Worm (Caenorhabditis elegans): ENCODE results near the gene clec-21.
A peak's percentile ranks its signal among the peaks of the same experiment; 100 is the strongest.

clec-21 gene

ce11 chrII:1608915-1609314 lies 24.9 kb upstream of the clec-21 start:
- no peak for TF ChIP-seq sma-3 (GFP tag; optimal IDR thresholded peaks at IDR 0.05)
- peak; percentile 59 for TF ChIP-seq fos-1 (tag; optimal IDR thresholded peaks at IDR 0.05)
- TF ChIP-seq crh-2 (tag; optimal IDR thresholded peaks at IDR 0.05): peak; percentile 3

DNA sequence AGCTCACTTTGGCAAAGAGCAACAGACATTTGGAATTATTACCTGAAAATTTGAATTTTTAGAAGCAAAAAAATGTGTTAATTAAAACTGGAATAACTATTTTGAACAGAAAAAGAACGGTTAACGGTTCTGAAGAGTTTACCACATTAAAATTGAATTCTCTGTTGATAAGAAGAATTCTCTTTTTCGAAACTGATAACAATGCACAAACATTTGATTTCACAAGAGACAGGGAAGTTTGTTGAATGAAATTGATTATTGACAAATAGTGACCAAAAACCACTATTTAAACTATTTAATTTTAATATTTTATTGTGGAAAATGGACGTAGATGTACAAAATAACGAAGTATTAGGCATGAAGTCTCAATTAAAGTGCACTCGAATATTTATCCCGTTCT lies 23.5 kb upstream of the clec-21 start:
- TF ChIP-seq sem-4 (tag; optimal IDR thresholded peaks at IDR 0.05) (no peak), fos-1 (tag; optimal IDR thresholded peaks at IDR 0.05) (peak; percentile 71)

DNA sequence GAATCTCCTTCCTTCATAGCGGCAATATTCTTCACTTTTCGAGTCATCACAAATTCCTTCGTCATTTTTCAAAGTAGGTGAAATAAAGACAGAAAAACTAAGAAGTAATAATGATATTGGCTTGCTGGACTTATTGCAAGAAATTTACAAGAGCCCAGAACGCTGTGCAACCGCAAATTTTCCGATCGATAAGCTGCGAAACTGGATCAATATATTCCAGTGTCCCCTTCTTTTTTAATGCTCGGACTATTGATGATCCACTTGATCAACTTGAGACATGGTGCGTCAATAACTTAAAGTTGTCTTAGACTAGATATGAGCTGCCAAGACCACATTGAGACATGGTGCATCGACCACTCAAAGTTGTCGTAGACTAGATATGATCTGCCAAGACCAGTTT lies 22.0 kb upstream of the clec-21 start, which contains the start of gene bath-33:
Gene bath-33, minus strand, starts transcription at position 101 of the 400 bp plus-strand sequence.
- no peak for TF ChIP-seq nhr-23 (tag; optimal IDR thresholded peaks at IDR 0.05)
- no peak for TF ChIP-seq dmd-4 (tag; optimal IDR thresholded peaks at IDR 0.05)
- TF ChIP-seq sma-9 (GFP tag; optimal IDR thresholded peaks at IDR 0.05): no peak
- no peak for TF ChIP-seq sma-9 (tag; optimal IDR thresholded peaks at IDR 0.05)
- TF ChIP-seq lsy-2 (tag; optimal IDR thresholded peaks at IDR 0.05): no peak
- TF ChIP-seq nhr-10 (tag; optimal IDR thresholded peaks at IDR 0.05): no peak
- TF ChIP-seq crh-2 (tag; optimal IDR thresholded peaks at IDR 0.05): no peak
- TF ChIP-seq mab-5 (tag; optimal IDR thresholded peaks at IDR 0.05): no peak
- no peak for TF ChIP-seq sma-3 (GFP tag; optimal IDR thresholded peaks at IDR 0.05)
- TF ChIP-seq ZK546.5 (tag; optimal IDR thresholded peaks at IDR 0.05): no peak
- no peak for TF ChIP-seq elt-1 (tag; optimal IDR thresholded peaks at IDR 0.05)
- TF ChIP-seq elt-3 (tag; optimal IDR thresholded peaks at IDR 0.05): no peak
- no peak for TF ChIP-seq F13H6.1 (tag; optimal IDR thresholded peaks at IDR 0.05)
- TF ChIP-seq egl-27 (tag; optimal IDR thresholded peaks at IDR 0.05): no peak

DNA sequence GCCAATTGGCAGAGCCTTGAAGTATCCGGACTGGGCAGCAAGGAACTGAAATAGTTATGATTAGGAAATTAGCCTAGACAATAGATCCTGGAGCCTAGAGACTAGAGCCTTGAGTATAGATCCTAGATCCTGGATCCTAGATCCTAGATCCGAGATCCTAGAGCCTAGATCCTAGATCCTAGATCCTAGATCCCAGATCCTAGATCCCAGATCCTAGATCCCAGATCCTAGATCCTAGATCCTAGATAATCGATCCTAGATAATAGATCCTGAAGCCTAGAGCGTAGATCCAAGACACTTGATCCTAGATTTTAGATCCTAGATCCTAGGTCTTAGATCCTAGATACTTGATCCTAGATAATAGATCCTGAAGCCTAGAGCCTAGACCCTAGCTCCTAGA lies 21.0 kb upstream of the clec-21 start:
- TF ChIP-seq alr-1 (tag; optimal IDR thresholded peaks at IDR 0.05) (no peak), elt-1 (tag; optimal IDR thresholded peaks at IDR 0.05) (no peak), nhr-11 (tag; optimal IDR thresholded peaks at IDR 0.05) (no peak), sma-9 (GFP tag; optimal IDR thresholded peaks at IDR 0.05) (no peak), sma-9 (tag; optimal IDR thresholded peaks at IDR 0.05) (no peak), crh-2 (tag; optimal IDR thresholded peaks at IDR 0.05) (no peak), Y55F3AM.14 (GFP tag; optimal IDR thresholded peaks at IDR 0.05) (no peak), F13H6.1 (tag; optimal IDR thresholded peaks at IDR 0.05) (no peak), unc-55 (GFP tag; optimal IDR thresholded peaks at IDR 0.05) (no peak), lin-39 (tag; optimal IDR thresholded peaks at IDR 0.05) (no peak), egl-27 (tag; optimal IDR thresholded peaks at IDR 0.05) (no peak), ZK546.5 (tag; optimal IDR thresholded peaks at IDR 0.05) (no peak), elt-3 (tag; optimal IDR thresholded peaks at IDR 0.05) (no peak), mdl-1 (tag; optimal IDR thresholded peaks at IDR 0.05) (no peak)

- TF ChIP-seq lsy-2 (tag; optimal IDR thresholded peaks at IDR 0.05): no peak
- no peak for TF ChIP-seq nhr-237 (tag; optimal IDR thresholded peaks at IDR 0.05)
- TF ChIP-seq ceh-82 (tag; optimal IDR thresholded peaks at IDR 0.05): no peak
- TF ChIP-seq gmeb-1 (tag; optimal IDR thresholded peaks at IDR 0.05): no peak
- no peak for TF ChIP-seq nhr-6 (tag; optimal IDR thresholded peaks at IDR 0.05)
Measured at ce11 chrII:1603049-1603448, 19.0 kb upstream of the clec-21 start.

ce11 chrII:1601507-1601906 lies 17.5 kb upstream of the clec-21 start, which contains the start of gene bath-47:
Gene bath-47, plus strand, starts transcription at chrII:1601811.
- TF ChIP-seq nhr-23 (tag; optimal IDR thresholded peaks at IDR 0.05): no peak
- peak; percentile 67 for TF ChIP-seq fos-1 (tag; optimal IDR thresholded peaks at IDR 0.05)

DNA sequence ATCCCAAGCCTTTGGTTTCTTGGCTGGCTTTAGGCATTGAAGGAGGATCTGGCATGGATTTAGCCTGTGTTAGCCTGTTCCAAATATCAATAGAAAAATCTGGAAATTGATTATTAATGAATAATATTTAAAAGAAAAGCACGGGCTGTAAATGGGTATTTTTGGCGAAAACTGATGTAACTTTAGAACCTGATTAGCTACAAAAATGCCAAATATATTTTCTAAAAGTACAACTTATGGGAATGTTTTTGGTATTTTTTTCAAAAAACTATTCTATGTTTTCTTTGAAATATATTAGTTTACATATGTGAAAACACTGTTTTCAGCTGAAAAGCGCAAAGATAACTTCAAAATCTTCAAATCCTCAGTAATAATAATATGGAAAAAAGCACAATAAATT lies 16.6 kb upstream of the clec-21 start, which contains the start of gene bath-26:
Gene bath-26, minus strand, starts transcription at position 101 of the 400 bp plus-strand sequence.
- TF ChIP-seq ama-1 (optimal IDR thresholded peaks at IDR 0.05) (no peak), peb-1 (tag; optimal IDR thresholded peaks at IDR 0.05) (no peak), unc-39 (tag; optimal IDR thresholded peaks at IDR 0.05) (no peak), nhr-12 (tag; optimal IDR thresholded peaks at IDR 0.05) (no peak), ceh-16 (tag; optimal IDR thresholded peaks at IDR 0.05) (no peak), nhr-6 (tag; optimal IDR thresholded peaks at IDR 0.05) (no peak), gmeb-1 (tag; optimal IDR thresholded peaks at IDR 0.05) (no peak), ZK546.5 (tag; optimal IDR thresholded peaks at IDR 0.05) (no peak), fos-1 (tag; optimal IDR thresholded peaks at IDR 0.05) (no peak), lin-39 (tag; optimal IDR thresholded peaks at IDR 0.05) (no peak), ztf-11 (tag; optimal IDR thresholded peaks at IDR 0.05) (no peak), snpc-4 (tag; optimal IDR thresholded peaks at IDR 0.05) (no peak)
